Fruit fly (Drosophila melanogaster): ENCODE results near the gene Pp1-Y1.

The Pp1-Y1 gene

DNA sequence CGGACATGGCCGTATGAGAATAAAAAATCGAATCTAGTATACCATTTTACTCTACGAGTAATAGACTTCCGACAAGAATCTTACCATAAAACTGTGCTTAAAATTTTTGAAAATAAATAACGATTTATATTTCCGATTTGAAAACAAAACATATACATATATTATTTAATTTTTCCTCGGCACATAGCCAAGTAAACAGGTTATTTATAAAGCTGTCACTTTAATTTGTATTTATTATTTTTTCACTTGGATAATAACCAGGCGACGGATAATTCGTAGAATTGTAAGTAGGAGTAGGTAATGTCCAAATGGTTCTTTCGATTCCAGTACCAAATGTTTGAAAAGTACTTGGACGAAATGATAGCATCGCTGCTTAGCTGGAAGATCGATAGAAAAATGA, at the start of gene Pp1-Y1:
Gene Pp1-Y1, plus strand, starts transcription at position 301 of the 400 bp plus-strand sequence.
- TF ChIP-seq usp (GFP tag; optimal IDR thresholded peaks at IDR 0.05) = no peak

Data from whole organism.